Fruit fly (Drosophila melanogaster) whole organism, embryonic: ENCODE data around the gene CG11790.

Experiments
- Atf6 ChIP-seq: fragments of 200-800 bp; sonication (Bioruptor generic); IDR thresholded peaks from 2 replicates; pipeline ENCODE4 v1.3.6; 2022; ENCODE audit warnings: missing biosample characterization, missing genetic modification characterization
- CG10274 ChIP-seq: fragments of 200-800 bp; sonication (Bioruptor generic); optimal IDR thresholded peaks from 3 replicates; lab custom pipeline; 2017; ENCODE audit warnings: missing biosample characterization, mild to moderate bottlenecking, missing genetic modification characterization
- CG11247 ChIP-seq: fragments of 200-800 bp; sonication (Bioruptor generic); IDR thresholded peaks from 2 replicates; pipeline ENCODE4 v1.3.6; 2022; ENCODE audit warnings: missing biosample characterization, missing genetic modification characterization
- CG11723 ChIP-seq: fragments of 200-800 bp; sonication (Bioruptor generic); optimal IDR thresholded peaks from 2 replicates; lab custom pipeline; 2017; ENCODE audit warnings: missing biosample characterization, mild to moderate bottlenecking, missing genetic modification characterization
- CG12071 ChIP-seq: fragments of 200-800 bp; sonication (Bioruptor generic); optimal IDR thresholded peaks from 3 replicates; lab custom pipeline; 2018; ENCODE audit warnings: missing biosample characterization, mild to moderate bottlenecking, missing genetic modification characterization
- CG14014 ChIP-seq: fragments of 200-800 bp; sonication (Bioruptor generic); IDR thresholded peaks from 2 replicates; pipeline ENCODE4 v1.3.6; 2022; ENCODE audit warnings: missing biosample characterization, missing genetic modification characterization
- CG14050 ChIP-seq: fragments of 200-800 bp; sonication (Bioruptor generic); IDR thresholded peaks from 3 replicates; pipeline ENCODE4 v1.3.6; 2022; ENCODE audit warnings: missing biosample characterization, missing genetic modification characterization
- CG1647 ChIP-seq: fragments of 200-800 bp; sonication (Bioruptor generic); optimal IDR thresholded peaks from 3 replicates; lab custom pipeline; 2016; ENCODE audit warnings: missing biosample characterization, missing genetic modification characterization
- CG16813 ChIP-seq: fragments of 200-800 bp; sonication (Bioruptor generic); IDR thresholded peaks from 3 replicates; pipeline ENCODE4 v1.3.6; 2022; ENCODE audit warnings: missing biosample characterization, missing genetic modification characterization; ENCODE audit not compliant: partially characterized antibody
- CG16815 ChIP-seq: fragments of 200-800 bp; sonication (Bioruptor generic); optimal IDR thresholded peaks from 3 replicates; lab custom pipeline; 2017; ENCODE audit warnings: missing biosample characterization, mild to moderate bottlenecking, missing genetic modification characterization
- CG2712 ChIP-seq: fragments of 200-800 bp; optimal IDR thresholded peaks from 3 replicates; lab custom pipeline; 2019; ENCODE audit warnings: missing biosample characterization, mild to moderate bottlenecking, missing genetic modification characterization, moderate library complexity
- CG31224 ChIP-seq: fragments of 200-800 bp; sonication (Bioruptor generic); IDR thresholded peaks from 2 replicates; pipeline ENCODE4 v1.3.6; 2022; ENCODE audit warnings: missing biosample characterization, missing genetic modification characterization
- CG3281 ChIP-seq: fragments of 200-800 bp; sonication (Bioruptor generic); optimal IDR thresholded peaks from 3 replicates; lab custom pipeline; 2017; ENCODE audit warnings: missing biosample characterization, mild to moderate bottlenecking, missing genetic modification characterization
- CG3995 ChIP-seq: fragments of 200-800 bp; sonication (Bioruptor generic); optimal IDR thresholded peaks from 3 replicates; lab custom pipeline; 2016; ENCODE audit warnings: missing biosample characterization, missing genetic modification characterization
- CG6175 ChIP-seq: fragments of 200-800 bp; sonication (Bioruptor generic); IDR thresholded peaks from 3 replicates; pipeline ENCODE4 v1.3.6; 2022; ENCODE audit warnings: missing biosample characterization, missing genetic modification characterization
- CG6791 ChIP-seq: fragments of 200-800 bp; sonication (Bioruptor generic); IDR thresholded peaks from 3 replicates; pipeline ENCODE4 v1.3.6; 2022; ENCODE audit warnings: missing biosample characterization, missing genetic modification characterization; ENCODE audit not compliant: partially characterized antibody
- CG6813 ChIP-seq: fragments of 200-800 bp; sonication (Bioruptor generic); optimal IDR thresholded peaks from 2 replicates; lab custom pipeline; 2017; ENCODE audit warnings: missing biosample characterization, missing genetic modification characterization, mild to moderate bottlenecking, moderate library complexity, missing genetic modification reagents
- CG6854 ChIP-seq: fragments of 200-800 bp; sonication (Bioruptor generic); optimal IDR thresholded peaks from 3 replicates; lab custom pipeline; 2017; ENCODE audit warnings: missing biosample characterization, mild to moderate bottlenecking, missing genetic modification characterization
- Dbx ChIP-seq: fragments of 200-800 bp; sonication (Bioruptor generic); IDR thresholded peaks from 3 replicates; pipeline ENCODE4 v1.3.6; 2022; ENCODE audit warnings: missing biosample characterization, missing genetic modification characterization
- E2f2 ChIP-seq: fragments of 200-800 bp; sonication (Bioruptor generic); IDR thresholded peaks from 2 replicates; pipeline ENCODE4 v1.3.6; 2022; ENCODE audit warnings: missing biosample characterization, missing genetic modification characterization
- Ets65A ChIP-seq: fragments of 200-800 bp; sonication (Bioruptor generic); peaks from one replicate; lab custom pipeline; 2016; ENCODE audit warnings: missing biosample characterization, missing genetic modification characterization
- Gsc ChIP-seq: fragments of 200-800 bp; sonication (Bioruptor generic); IDR thresholded peaks from 2 replicates; pipeline ENCODE4 v1.3.6; 2022; ENCODE audit warnings: missing biosample characterization, missing genetic modification characterization
- Hmr ChIP-seq: fragments of 200-800 bp; sonication (Bioruptor generic); optimal IDR thresholded peaks from 3 replicates; lab custom pipeline; 2017; ENCODE audit warnings: mild to moderate bottlenecking, missing biosample characterization, missing genetic modification reagents, missing genetic modification characterization
- Hr3 ChIP-seq: fragments of 200-800 bp; sonication (Bioruptor generic); optimal IDR thresholded peaks from 3 replicates; lab custom pipeline; 2016; ENCODE audit warnings: missing biosample characterization, missing genetic modification characterization
- Lim3 ChIP-seq: fragments of 200-800 bp; sonication (Bioruptor generic); IDR thresholded peaks from 2 replicates; pipeline ENCODE4 v1.3.6; 2022; ENCODE audit warnings: missing biosample characterization, missing genetic modification characterization
- Mad ChIP-seq: fragments of 200-800 bp; sonication (Bioruptor generic); optimal IDR thresholded peaks from 2 replicates; lab custom pipeline; 2016; ENCODE audit warnings: missing biosample characterization, missing genetic modification characterization
- NC2β ChIP-seq: fragments of 200-800 bp; sonication (Bioruptor generic); optimal IDR thresholded peaks from 2 replicates; lab custom pipeline; 2016; ENCODE audit warnings: missing biosample characterization, missing genetic modification characterization
- Nf-YC ChIP-seq: fragments of 200-800 bp; optimal IDR thresholded peaks from 3 replicates; lab custom pipeline; 2019; ENCODE audit warnings: missing biosample characterization, mild to moderate bottlenecking, missing genetic modification characterization, moderate library complexity
- Pdp1 ChIP-seq, 2 experiments: fragments of 200-800 bp; sonication (Bioruptor generic); optimal IDR thresholded peaks; 3 replicates each; lab custom pipeline; 2016; ENCODE audit warnings: missing biosample characterization in 2 of 2, missing genetic modification characterization in 2 of 2, mild to moderate bottlenecking in 1 of 2, moderate library complexity in 1 of 2
- Side ChIP-seq: fragments of 200-800 bp; sonication (Bioruptor generic); optimal IDR thresholded peaks from 2 replicates; lab custom pipeline; 2016; ENCODE audit warnings: missing biosample characterization, missing genetic modification characterization
- Usf ChIP-seq: fragments of 200-800 bp; sonication (Bioruptor generic); optimal IDR thresholded peaks from 2 replicates; lab custom pipeline; 2017; ENCODE audit warnings: missing genotype, missing biosample characterization, missing genetic modification characterization
- abd-A ChIP-seq: fragments of 200-800 bp; sonication (Bioruptor generic); optimal IDR thresholded peaks from 3 replicates; lab custom pipeline; 2019; ENCODE audit warnings: missing biosample characterization, mild to moderate bottlenecking, missing genetic modification characterization, moderate library complexity
- az2 ChIP-seq: fragments of 200-800 bp; sonication (Bioruptor generic); optimal IDR thresholded peaks from 3 replicates; lab custom pipeline; 2016; ENCODE audit warnings: missing biosample characterization, missing genetic modification characterization
- chm ChIP-seq: fragments of 200-800 bp; sonication (Bioruptor generic); IDR thresholded peaks from 2 replicates; pipeline ENCODE4 v1.3.6; 2022; ENCODE audit warnings: missing biosample characterization, missing genetic modification characterization
- cwo ChIP-seq: fragments of 200-800 bp; sonication (Bioruptor generic); optimal IDR thresholded peaks from 3 replicates; lab custom pipeline; 2017; ENCODE audit warnings: missing biosample characterization, missing genetic modification characterization, mild to moderate bottlenecking, moderate library complexity, missing genetic modification reagents
- danr ChIP-seq: fragments of 200-800 bp; sonication (Bioruptor generic); IDR thresholded peaks from 2 replicates; pipeline ENCODE4 v1.3.6; 2022; ENCODE audit warnings: missing biosample characterization, missing genetic modification characterization
- en ChIP-seq: fragments of 200-800 bp; sonication (Bioruptor generic); optimal IDR thresholded peaks from 2 replicates; lab custom pipeline; 2016; ENCODE audit warnings: missing biosample characterization, missing genetic modification characterization
- esg ChIP-seq: fragments of 200-800 bp; sonication (Bioruptor generic); conservative IDR thresholded peaks from 2 replicates; pipeline ENCODE4 v1.3.6; 2022; ENCODE audit warnings: missing biosample characterization, missing genetic modification characterization
- gfzf ChIP-seq: fragments of 200-800 bp; sonication (Bioruptor generic); optimal IDR thresholded peaks from 2 replicates; lab custom pipeline; 2016; ENCODE audit warnings: missing biosample characterization, mild to moderate bottlenecking, missing genetic modification characterization, moderate library complexity
- gsb ChIP-seq: fragments of 200-800 bp; sonication (Bioruptor generic); IDR thresholded peaks from 2 replicates; pipeline ENCODE4 v1.3.6; 2022; ENCODE audit warnings: missing biosample characterization, missing genetic modification characterization
- kay ChIP-seq: fragments of 200-800 bp; sonication (Bioruptor generic); optimal IDR thresholded peaks from 2 replicates; lab custom pipeline; 2016; ENCODE audit warnings: missing biosample characterization, missing genetic modification characterization
- knrl ChIP-seq: fragments of 200-800 bp; sonication (Bioruptor generic); IDR thresholded peaks from 3 replicates; pipeline ENCODE4 v1.3.6; 2022; ENCODE audit warnings: missing biosample characterization, missing genetic modification characterization; ENCODE audit not compliant: partially characterized antibody
- lmd ChIP-seq: fragments of 200-800 bp; sonication (Bioruptor generic); IDR thresholded peaks from 2 replicates; pipeline ENCODE4 v1.3.6; 2022; ENCODE audit warnings: missing biosample characterization, missing genetic modification characterization
- nau ChIP-seq: fragments of 200-800 bp; sonication (Bioruptor generic); optimal IDR thresholded peaks from 3 replicates; lab custom pipeline; 2017; ENCODE audit warnings: missing biosample characterization, mild to moderate bottlenecking, missing genetic modification characterization, missing genetic modification reagents
- onecut ChIP-seq: fragments of 200-800 bp; sonication (Bioruptor generic); IDR thresholded peaks from 2 replicates; pipeline ENCODE4 v1.3.6; 2022; ENCODE audit warnings: missing biosample characterization, missing genetic modification characterization
- otp ChIP-seq: fragments of 200-800 bp; sonication (Bioruptor generic); IDR thresholded peaks from 3 replicates; pipeline ENCODE4, ENCODE4 v1.3.6; 2022; ENCODE audit warnings: missing biosample characterization, missing genetic modification characterization
- sima ChIP-seq: fragments of 200-800 bp; sonication (Bioruptor generic); optimal IDR thresholded peaks from 2 replicates; lab custom pipeline; 2016; ENCODE audit warnings: missing biosample characterization, missing genetic modification characterization
- slou ChIP-seq: fragments of 200-800 bp; sonication (Bioruptor generic); optimal IDR thresholded peaks from 3 replicates; lab custom pipeline; 2016; ENCODE audit warnings: missing biosample characterization, missing genetic modification characterization
- slp2 ChIP-seq: fragments of 200-800 bp; sonication (Bioruptor generic); optimal IDR thresholded peaks from 2 replicates; lab custom pipeline; 2016; ENCODE audit warnings: missing biosample characterization, missing genetic modification characterization
- sr ChIP-seq: fragments of 200-800 bp; sonication (Bioruptor generic); IDR thresholded peaks from 3 replicates; pipeline ENCODE4 v1.3.6; 2022; ENCODE audit warnings: missing biosample characterization, missing genetic modification characterization
- tin ChIP-seq: fragments of 200-800 bp; sonication (Bioruptor generic); optimal IDR thresholded peaks from 3 replicates; lab custom pipeline; 2016; ENCODE audit warnings: missing biosample characterization, missing genetic modification characterization
- unpg ChIP-seq: fragments of 200-800 bp; sonication (Bioruptor generic); optimal IDR thresholded peaks from 3 replicates; lab custom pipeline; 2018; ENCODE audit warnings: missing biosample characterization, mild to moderate bottlenecking, missing genetic modification characterization, moderate library complexity

CG11790 gene

DNA sequence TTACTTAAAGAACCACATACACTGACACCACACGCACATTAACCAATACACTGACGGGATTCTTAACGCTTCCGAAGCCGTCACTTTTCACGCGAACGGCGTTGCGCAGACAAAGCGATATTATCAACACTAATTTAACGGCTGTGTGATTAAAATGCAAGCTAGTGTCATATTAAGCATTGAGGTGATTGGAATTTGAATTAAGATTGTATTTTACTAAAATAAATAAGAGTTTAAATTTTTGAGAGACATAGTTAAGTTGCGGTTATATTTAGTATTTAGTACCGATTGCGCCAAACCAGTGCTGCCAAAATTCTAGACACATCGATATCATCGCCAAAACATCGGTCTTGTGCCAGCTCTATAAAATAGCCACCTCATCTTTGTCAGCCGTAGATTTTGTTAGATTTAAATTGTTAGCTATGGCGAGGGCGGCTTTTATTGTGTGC is 8.5 kb upstream of the CG11790 start, which contains the start of the genes Ythdf and bai (continued):
- TF ChIP-seq unpg (no peak), Pdp1 (GFP tag; optimal IDR thresholded peaks at IDR 0.05; lab: Kevin White, UChicago) (peak in 1 of 2 experiments; percentile 28), CG3995 (GFP tag; lab: Kevin White, UChicago) (peak; percentile 41), slou (GFP tag; lab: Kevin White, UChicago) (peak; percentile 37), CG16813 (GFP tag; lab: Robert Waterston, UW) (peak; percentile 84), sima (GFP tag; lab: Kevin White, UChicago) (no peak), CG6175 (GFP tag; lab: Robert Waterston, UW) (no peak), cwo (GFP tag; lab: Kevin White, UChicago) (no peak), NC2β (GFP tag; lab: Kevin White, UChicago) (peak; percentile 44), CG1647 (GFP tag; lab: Kevin White, UChicago) (peak; percentile 18), CG14014 (no peak), Ets65A (GFP tag; lab: Kevin White, UChicago) (peak; percentile 93), gsb (GFP tag; lab: Robert Waterston, UW) (no peak), az2 (peak; percentile 15), CG11247 (GFP tag; lab: Robert Waterston, UW) (no peak), Nf-YC (tag; lab: Kevin White, UChicago) (no peak), E2f2 (peak; percentile 65), CG6791 (peak; percentile 82), chm (0 out of 2 replicates have a peak, but pooled peaks have one; percentile 13), abd-A (tag; lab: Kevin White, UChicago) (no peak), CG14050 (GFP tag; lab: Robert Waterston, UW) (no peak), danr (GFP tag; lab: Robert Waterston, UW) (no peak), CG11723 (GFP tag; lab: Kevin White, UChicago) (no peak), CG6813 (GFP tag; lab: Kevin White, UChicago) (no peak), Atf6 (GFP tag; lab: Robert Waterston, UW) (no peak), CG10274 (GFP tag; lab: Kevin White, UChicago) (no peak), onecut (GFP tag; lab: Robert Waterston, UW) (no peak), Lim3 (GFP tag; lab: Robert Waterston, UW) (no peak), Hr3 (peak; percentile 40), nau (GFP tag; lab: Kevin White, UChicago) (no peak), CG12071 (GFP tag; lab: Kevin White, UChicago) (no peak), CG3281 (peak; percentile 56), sr (GFP tag; lab: Robert Waterston, UW) (no peak), Usf (no peak), kay (GFP tag; lab: Kevin White, UChicago) (peak; percentile 19), Dbx (peak; percentile 56; the same call in 1 of the 3 replicates), gfzf (GFP tag; lab: Kevin White, UChicago) (peak; percentile 51), otp (GFP tag; lab: Robert Waterston, UW) (no peak), Side (GFP tag; lab: Kevin White, UChicago) (peak; percentile 27), CG31224 (GFP tag; lab: Robert Waterston, UW) (no peak), Hmr (GFP tag; lab: Kevin White, UChicago) (no peak), esg (GFP tag; lab: Robert Waterston, UW) (no peak), CG6854 (GFP tag; lab: Kevin White, UChicago) (no peak), Gsc (GFP tag; lab: Robert Waterston, UW) (no peak), knrl (GFP tag; lab: Robert Waterston, UW) (peak; percentile 91), CG2712 (no peak), Mad (peak; percentile 52), CG16815 (no peak), lmd (GFP tag; lab: Robert Waterston, UW) (no peak; the same call in 1 of the 2 replicates), tin (GFP tag; lab: Kevin White, UChicago) (peak; percentile 14), slp2 (GFP tag; lab: Kevin White, UChicago) (peak; percentile 12), en (GFP tag; lab: Kevin White, UChicago) (no peak)
